Worm (Caenorhabditis elegans): Measurements from ENCODE around the gene nhr-128.

DNA sequence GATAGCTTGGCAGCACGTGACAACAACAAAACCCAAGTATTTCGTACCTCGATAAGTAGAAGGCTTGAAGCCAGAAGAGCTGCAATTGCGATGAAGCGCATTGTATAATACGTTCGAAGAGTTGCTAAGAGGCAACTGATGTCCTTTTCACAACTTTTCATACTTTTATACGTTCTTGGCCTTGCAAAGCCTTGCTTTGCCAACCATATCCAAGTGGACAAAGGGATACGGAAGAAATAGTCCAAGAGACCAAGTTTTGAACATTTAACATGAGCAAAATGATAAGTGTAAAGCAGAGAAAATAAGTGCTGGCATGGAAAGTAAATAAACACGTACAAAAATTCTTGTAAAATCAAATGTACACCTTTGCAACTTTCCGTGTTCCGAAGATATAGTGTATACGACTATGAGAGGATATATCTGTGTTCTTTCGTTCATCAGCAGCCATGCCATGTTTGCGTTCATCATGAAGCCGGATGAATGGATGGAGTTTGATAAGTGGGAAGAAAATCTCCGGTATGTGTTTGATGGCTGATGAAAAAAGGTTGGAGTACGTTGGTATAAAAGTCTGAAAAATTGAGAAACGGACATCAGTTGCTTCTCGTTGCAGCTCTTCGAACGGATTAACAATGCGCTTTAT is 52.5 kb downstream of the nhr-128 start, which contains the start of the genes Y5H2A.4 and abu-4:
- TF ChIP-seq ztf-11 (tag; optimal IDR thresholded peaks at IDR 0.05) = no peak
- TF ChIP-seq lin-13 (tag; optimal IDR thresholded peaks at IDR 0.05) = no peak
- no peak for TF ChIP-seq mab-5 (tag; optimal IDR thresholded peaks at IDR 0.05)
- TF ChIP-seq ceh-43 (GFP tag; optimal IDR thresholded peaks at IDR 0.05) = no peak
- TF ChIP-seq pha-4 (tag; optimal IDR thresholded peaks at IDR 0.05) = no peak
- TF ChIP-seq hlh-1 (tag; optimal IDR thresholded peaks at IDR 0.05) = no peak

All from whole organism, mixed stage, embryonic.